Fruit fly (Drosophila melanogaster) whole organism, embryonic: Measurements from ENCODE around the gene Vm26Ab.

ENCODE experiments used
- Ada2b ChIP-seq: fragments of 200-800 bp; sonication (Bioruptor generic); IDR thresholded peaks from 2 replicates; pipeline ENCODE4 v1.3.6; 2022; ENCODE audit warnings: missing biosample characterization, missing genetic modification characterization
- Bgb ChIP-seq: fragments of 200-800 bp; sonication (Bioruptor generic); IDR thresholded peaks from 2 replicates; pipeline ENCODE4 v1.3.6; 2022; ENCODE audit warnings: missing biosample characterization, missing genetic modification characterization; ENCODE audit not compliant: partially characterized antibody
- C15 ChIP-seq: fragments of 200-800 bp; sonication (Bioruptor generic); IDR thresholded peaks from 3 replicates; pipeline ENCODE4 v1.3.6; 2022; ENCODE audit warnings: missing biosample characterization, missing genetic modification characterization
- CG10366 ChIP-seq: fragments of 200-800 bp; sonication (Bioruptor generic); IDR thresholded peaks from 2 replicates; pipeline ENCODE4 v1.3.6; 2022; ENCODE audit warnings: missing biosample characterization, missing genetic modification characterization
- CG10543 ChIP-seq: fragments of 200-800 bp; sonication (Bioruptor generic); optimal IDR thresholded peaks from 3 replicates; lab custom pipeline; 2017; ENCODE audit warnings: missing biosample characterization, mild to moderate bottlenecking, missing genetic modification characterization, moderate library complexity
- CG11085 ChIP-seq: fragments of 200-800 bp; sonication (Bioruptor generic); IDR thresholded peaks from 2 replicates; pipeline ENCODE4 v1.3.6; 2022; ENCODE audit warnings: missing biosample characterization, missing genetic modification characterization
- CG11695 ChIP-seq: fragments of 200-800 bp; sonication (Bioruptor generic); IDR thresholded peaks from 3 replicates; pipeline ENCODE4 v1.3.6; 2022; ENCODE audit warnings: missing biosample characterization, missing genetic modification characterization
- CG11723 ChIP-seq: fragments of 200-800 bp; sonication (Bioruptor generic); optimal IDR thresholded peaks from 2 replicates; lab custom pipeline; 2017; ENCODE audit warnings: missing biosample characterization, mild to moderate bottlenecking, missing genetic modification characterization
- CG12071 ChIP-seq: fragments of 200-800 bp; sonication (Bioruptor generic); optimal IDR thresholded peaks from 3 replicates; lab custom pipeline; 2018; ENCODE audit warnings: missing biosample characterization, mild to moderate bottlenecking, missing genetic modification characterization
- CG1233 ChIP-seq: fragments of 200-800 bp; sonication (Bioruptor generic); optimal IDR thresholded peaks from 4 replicates; lab custom pipeline; 2018; ENCODE audit warnings: missing biosample characterization, mild to moderate bottlenecking, missing genetic modification characterization
- CG14965 ChIP-seq: fragments of 200-800 bp; sonication (Bioruptor generic); optimal IDR thresholded peaks from 2 replicates; lab custom pipeline; 2016; ENCODE audit warnings: missing biosample characterization, missing genetic modification characterization, borderline replicate concordance
- CG17361 ChIP-seq: fragments of 200-800 bp; sonication (Bioruptor generic); IDR thresholded peaks from 3 replicates; pipeline ENCODE4 v1.3.6; 2022; ENCODE audit warnings: missing biosample characterization, missing genetic modification characterization
- CG2116 ChIP-seq: fragments of 200-800 bp; sonication (Bioruptor generic); optimal IDR thresholded peaks from 3 replicates; lab custom pipeline; 2018; ENCODE audit warnings: missing biosample characterization, mild to moderate bottlenecking, missing genetic modification characterization
- CG2129 ChIP-seq: fragments of 200-800 bp; sonication (Bioruptor generic); IDR thresholded peaks from 2 replicates; pipeline ENCODE4 v1.3.6; 2022; ENCODE audit warnings: missing biosample characterization, missing genetic modification characterization; ENCODE audit not compliant: partially characterized antibody
- CG31224 ChIP-seq: fragments of 200-800 bp; sonication (Bioruptor generic); IDR thresholded peaks from 2 replicates; pipeline ENCODE4 v1.3.6; 2022; ENCODE audit warnings: missing biosample characterization, missing genetic modification characterization
- CG34422 ChIP-seq: fragments of 200-800 bp; sonication (Bioruptor generic); IDR thresholded peaks from 3 replicates; pipeline ENCODE4 v1.3.6; 2022; ENCODE audit warnings: missing biosample characterization, missing genetic modification characterization
- CG6813 ChIP-seq: fragments of 200-800 bp; sonication (Bioruptor generic); optimal IDR thresholded peaks from 2 replicates; lab custom pipeline; 2017; ENCODE audit warnings: missing biosample characterization, missing genetic modification characterization, mild to moderate bottlenecking, moderate library complexity, missing genetic modification reagents
- CG8924 ChIP-seq: fragments of 200-800 bp; optimal IDR thresholded peaks from 3 replicates; lab custom pipeline; 2019; ENCODE audit warnings: missing biosample characterization, mild to moderate bottlenecking, missing genetic modification characterization, moderate library complexity
- Dfd ChIP-seq, 2 experiments: fragments of >200 bp; optimal IDR thresholded peaks; 2 replicates each; lab custom pipeline; 2017; ENCODE audit warnings: missing biosample characterization in 2 of 2, missing genetic modification characterization in 2 of 2
- Elba2 ChIP-seq: fragments of 200-800 bp; sonication (Bioruptor generic); optimal IDR thresholded peaks from 3 replicates; lab custom pipeline; 2016; ENCODE audit warnings: missing biosample characterization, missing genetic modification characterization
- Hr39 ChIP-seq: fragments of >200 bp; optimal IDR thresholded peaks from 2 replicates; lab custom pipeline; 2017
- Med ChIP-seq: fragments of 200-800 bp; sonication (Bioruptor generic); peaks from one replicate; lab custom pipeline; 2016; ENCODE audit warnings: missing biosample characterization, missing genetic modification characterization, mild to moderate bottlenecking, inconsistent platforms, moderate library complexity
- Neu2 ChIP-seq: fragments of 200-800 bp; sonication (Bioruptor generic); optimal IDR thresholded peaks from 3 replicates; lab custom pipeline; 2016; ENCODE audit warnings: missing biosample characterization, missing genetic modification characterization, borderline replicate concordance
- Sry-β ChIP-seq: fragments of 200-800 bp; sonication (Bioruptor generic); optimal IDR thresholded peaks from 2 replicates; lab custom pipeline; 2018; ENCODE audit warnings: missing biosample characterization, mild to moderate bottlenecking, missing genetic modification characterization, moderate library complexity
- Xrp1 ChIP-seq: fragments of 200-800 bp; sonication (Bioruptor generic); IDR thresholded peaks from 2 replicates; pipeline ENCODE4 v1.3.6; 2022; ENCODE audit warnings: missing biosample characterization, missing genetic modification characterization
- ap ChIP-seq: fragments of 200-800 bp; sonication (Bioruptor generic); IDR thresholded peaks from 2 replicates; pipeline ENCODE4 v1.3.6; 2022; ENCODE audit warnings: missing biosample characterization, missing genetic modification characterization
- bowl ChIP-seq: fragments of 200-800 bp; sonication (Bioruptor generic); IDR thresholded peaks from 2 replicates; pipeline ENCODE4 v1.3.6; 2022; ENCODE audit warnings: missing biosample characterization, missing genetic modification characterization
- cato ChIP-seq: fragments of 200-800 bp; sonication (Bioruptor generic); optimal IDR thresholded peaks from 2 replicates; lab custom pipeline; 2016; ENCODE audit warnings: missing biosample characterization, missing genetic modification characterization, borderline replicate concordance
- croc ChIP-seq: fragments of 200-800 bp; sonication (Bioruptor generic); conservative IDR thresholded peaks from 3 replicates; pipeline ENCODE4 v1.3.6; 2022; ENCODE audit warnings: missing biosample characterization, missing genetic modification characterization
- dimm ChIP-seq: fragments of 200-800 bp; sonication (Bioruptor generic); IDR thresholded peaks from 2 replicates; pipeline ENCODE4 v1.3.6; 2022; ENCODE audit warnings: missing biosample characterization, missing genetic modification characterization
- dmrt99B ChIP-seq: fragments of 200-800 bp; sonication (Bioruptor generic); optimal IDR thresholded peaks from 2 replicates; lab custom pipeline; 2018; ENCODE audit warnings: missing biosample characterization, mild to moderate bottlenecking, missing genetic modification characterization, moderate library complexity
- ems ChIP-seq: fragments of 200-800 bp; sonication (Bioruptor generic); optimal IDR thresholded peaks from 3 replicates; lab custom pipeline; 2016; ENCODE audit warnings: missing biosample characterization, missing genetic modification characterization
- fd102C ChIP-seq: fragments of 200-800 bp; sonication (Bioruptor generic); optimal IDR thresholded peaks from 2 replicates; lab custom pipeline; 2018; ENCODE audit warnings: missing biosample characterization, mild to moderate bottlenecking, missing genetic modification characterization, moderate library complexity
- gfzf ChIP-seq: fragments of 200-800 bp; sonication (Bioruptor generic); optimal IDR thresholded peaks from 2 replicates; lab custom pipeline; 2016; ENCODE audit warnings: missing biosample characterization, mild to moderate bottlenecking, missing genetic modification characterization, moderate library complexity
- h ChIP-seq: fragments of >200 bp; optimal IDR thresholded peaks from 2 replicates; lab custom pipeline; 2017
- ham ChIP-seq: fragments of 200-800 bp; sonication (Bioruptor generic); IDR thresholded peaks from 2 replicates; pipeline ENCODE4 v1.3.6; 2022; ENCODE audit warnings: missing biosample characterization, missing genetic modification characterization
- hbn ChIP-seq: fragments of 200-800 bp; sonication (Bioruptor generic); IDR thresholded peaks from 2 replicates; pipeline ENCODE4 v1.3.6; 2022; ENCODE audit warnings: missing biosample characterization, missing genetic modification characterization; ENCODE audit not compliant: partially characterized antibody
- hkb ChIP-seq, 2 experiments: fragments of 200-800 bp in 1 of 2; fragments of >200 bp in 1 of 2; sonication (Bioruptor generic) in 1 of 2; IDR thresholded peaks in 1 of 2; optimal IDR thresholded peaks in 1 of 2; 2 replicates each; pipeline versions ENCODE4 v1.3.6 to Lab custom; 2017 to 2022; ENCODE audit warnings: missing biosample characterization in 1 of 2, missing genetic modification characterization in 1 of 2
- inv ChIP-seq: fragments of 200-800 bp; sonication (Bioruptor generic); IDR thresholded peaks from 2 replicates; pipeline ENCODE4 v1.3.6; 2022; ENCODE audit warnings: missing biosample characterization, missing genetic modification characterization; ENCODE audit not compliant: partially characterized antibody
- lab ChIP-seq: fragments of 200-800 bp; sonication (Bioruptor generic); optimal IDR thresholded peaks from 3 replicates; lab custom pipeline; 2017; ENCODE audit warnings: missing biosample characterization, missing genetic modification characterization, mild to moderate bottlenecking, moderate library complexity, missing genetic modification reagents
- lov ChIP-seq, 2 experiments: fragments of 200-800 bp in 1 of 2; fragments of >200 bp in 1 of 2; sonication (Bioruptor generic) in 1 of 2; IDR thresholded peaks in 1 of 2; optimal IDR thresholded peaks in 1 of 2; 2 replicates in 1 of 2; 3 replicates in 1 of 2; pipeline versions ENCODE4 v1.3.6 to Lab custom; 2017 to 2022; ENCODE audit warnings: missing biosample characterization in 1 of 2, missing genetic modification characterization in 1 of 2
- nom ChIP-seq: fragments of 200-800 bp; sonication (Bioruptor generic); optimal IDR thresholded peaks from 2 replicates; lab custom pipeline; 2017; ENCODE audit warnings: missing biosample characterization, missing genetic modification characterization, mild to moderate bottlenecking, moderate library complexity, missing genetic modification reagents
- ranshi ChIP-seq: fragments of 200-800 bp; sonication (Bioruptor generic); IDR thresholded peaks from 2 replicates; pipeline ENCODE4 v1.3.6; 2022; ENCODE audit warnings: missing biosample characterization, missing genetic modification characterization
- sc ChIP-seq, 3 experiments: fragments of >200 bp in 2 of 3; fragments of 200-800 bp in 1 of 3; sonication (Bioruptor generic) in 1 of 3; optimal IDR thresholded peaks; 2 replicates in 2 of 3; 3 replicates in 1 of 3; lab custom pipeline; 2017; ENCODE audit warnings: mild to moderate bottlenecking in 1 of 3, missing biosample characterization in 1 of 3, missing genetic modification characterization in 1 of 3, missing genetic modification reagents in 1 of 3
- sens ChIP-seq: fragments of 200-800 bp; sonication (Bioruptor generic); peaks from one replicate; lab custom pipeline; 2016; ENCODE audit warnings: missing biosample characterization, missing genetic modification characterization
- seq ChIP-seq: fragments of 200-800 bp; sonication (Bioruptor generic); IDR thresholded peaks from 2 replicates; pipeline ENCODE4 v1.3.6; 2022; ENCODE audit warnings: missing biosample characterization, missing genetic modification characterization
- sisA ChIP-seq: fragments of 200-800 bp; sonication (Bioruptor generic); IDR thresholded peaks from 2 replicates; pipeline ENCODE4 v1.3.6; 2022; ENCODE audit warnings: missing biosample characterization, missing genetic modification characterization
- slbo ChIP-seq: fragments of 200-800 bp; sonication (Bioruptor generic); IDR thresholded peaks from 2 replicates; pipeline ENCODE4 v1.3.6; 2022; ENCODE audit warnings: missing biosample characterization, missing genetic modification characterization
- sob ChIP-seq: fragments of 200-800 bp; sonication (Bioruptor generic); IDR thresholded peaks from 2 replicates; pipeline ENCODE4 v1.3.6; 2022; ENCODE audit warnings: missing biosample characterization, missing genetic modification characterization
- zfh1 ChIP-seq: fragments of 200-800 bp; sonication (Bioruptor generic); IDR thresholded peaks from 3 replicates; pipeline ENCODE4 v1.3.6; 2022; ENCODE audit warnings: missing biosample characterization, missing genetic modification characterization

The Vm26Ab gene

dm6 chr2L:5975025-5975539 is 18.3 kb downstream of the Vm26Ab start (continued):
- no peak for TF ChIP-seq inv (GFP tag; lab: Robert Waterston, UW)
- peak; percentile 23 for TF ChIP-seq sens (GFP tag; lab: Kevin White, UChicago)
- TF ChIP-seq CG6813 = no peak
- TF ChIP-seq Med (GFP tag; lab: Kevin White, UChicago) = peak; percentile 50
- no peak for TF ChIP-seq Xrp1 (GFP tag; lab: Robert Waterston, UW)
- no peak for TF ChIP-seq Hr39 (lab: Kevin White, UChicago)
- TF ChIP-seq sisA (GFP tag; lab: Robert Waterston, UW) = no peak
- no peak for TF ChIP-seq hkb (optimal IDR thresholded peaks at IDR 0.05; lab: Kevin White, UChicago)
- 0 out of 2 replicates have a peak, but pooled peaks have one; percentile 12 for TF ChIP-seq hkb (GFP tag; IDR thresholded peaks at IDR 0.05; lab: Robert Waterston, UW)
- no peak for TF ChIP-seq Bgb
- TF ChIP-seq lov (optimal IDR thresholded peaks at IDR 0.05; lab: Kevin White, UChicago) = no peak
- no peak for TF ChIP-seq lov (GFP tag; IDR thresholded peaks at IDR 0.05; lab: Robert Waterston, UW)
- TF ChIP-seq ems (GFP tag; lab: Kevin White, UChicago) = no peak
- no peak for TF ChIP-seq bowl (GFP tag; lab: Robert Waterston, UW)
- TF ChIP-seq cato (GFP tag; lab: Kevin White, UChicago) = no peak
- no peak; the same call in 1 of the 2 replicates for TF ChIP-seq hbn (GFP tag; lab: Robert Waterston, UW)
- TF ChIP-seq Neu2 (GFP tag; lab: Kevin White, UChicago) = no peak
- TF ChIP-seq Elba2 = no peak
- TF ChIP-seq ap (GFP tag; lab: Robert Waterston, UW) = no peak
- no peak for TF ChIP-seq CG10543
- TF ChIP-seq fd102C (GFP tag; lab: Kevin White, UChicago) = no peak
- TF ChIP-seq Dfd (GFP tag; optimal IDR thresholded peaks at IDR 0.05; lab: Kevin White, UChicago) = no peak
- no peak for TF ChIP-seq CG11723 (GFP tag; lab: Kevin White, UChicago)
- TF ChIP-seq CG17361 (GFP tag; lab: Robert Waterston, UW) = no peak
- 0 out of 3 replicates have a peak, but pooled peaks have one; percentile 19 for TF ChIP-seq CG34422 (GFP tag; lab: Robert Waterston, UW)
- TF ChIP-seq CG11085 (GFP tag; lab: Robert Waterston, UW) = no peak
- no peak for TF ChIP-seq dmrt99B (tag; lab: Kevin White, UChicago)
- TF ChIP-seq Sry-β (GFP tag; lab: Kevin White, UChicago) = no peak
- TF ChIP-seq sc (optimal IDR thresholded peaks at IDR 0.05; lab: Kevin White, UChicago) = no peak
- TF ChIP-seq sc (GFP tag; optimal IDR thresholded peaks at IDR 0.05; lab: Kevin White, UChicago) = no peak
- no peak for TF ChIP-seq CG1233 (GFP tag; lab: Kevin White, UChicago)
- no peak for TF ChIP-seq CG12071 (GFP tag; lab: Kevin White, UChicago)
- TF ChIP-seq Ada2b (GFP tag; lab: Robert Waterston, UW) = no peak
- no peak for TF ChIP-seq CG31224 (GFP tag; lab: Robert Waterston, UW)
- TF ChIP-seq zfh1 (GFP tag; lab: Robert Waterston, UW) = no peak
- no peak for TF ChIP-seq CG14965 (GFP tag; lab: Kevin White, UChicago)
- no peak for TF ChIP-seq C15 (GFP tag; lab: Robert Waterston, UW)
- TF ChIP-seq CG10366 (GFP tag; lab: Robert Waterston, UW) = no peak
- peak; percentile 5 for TF ChIP-seq lab (GFP tag; lab: Kevin White, UChicago)
- TF ChIP-seq CG2129 = no peak
- no peak for TF ChIP-seq dimm (GFP tag; lab: Robert Waterston, UW)
- no peak for TF ChIP-seq CG8924 (tag; lab: Kevin White, UChicago)
- TF ChIP-seq slbo (GFP tag; lab: Robert Waterston, UW) = no peak
- no peak for TF ChIP-seq h
- no peak for TF ChIP-seq gfzf (GFP tag; lab: Kevin White, UChicago)
- TF ChIP-seq ranshi = no peak
- TF ChIP-seq ham = no peak
- TF ChIP-seq CG2116 (GFP tag; lab: Kevin White, UChicago) = no peak
- TF ChIP-seq CG11695 (GFP tag; lab: Robert Waterston, UW) = no peak
- peak; percentile 12 for TF ChIP-seq nom
- TF ChIP-seq sob = no peak
- TF ChIP-seq croc = no peak
- TF ChIP-seq seq (GFP tag; lab: Robert Waterston, UW) = no peak
